Worm (Caenorhabditis elegans) whole organism, early embryonic: ENCODE results near the gene gro-1.

ENCODE experiments used
- flt-1 ChIP-seq: fragments of 200-800 bp; sonication (Bioruptor generic); IDR thresholded peaks from 2 replicates; pipeline ENCODE4 v1.3.6; 2022; ENCODE audit warnings: missing genetic modification characterization, missing compliant biosample characterization
- hnd-1 ChIP-seq: sonication (generic microtip); optimal IDR thresholded peaks from 2 replicates; lab custom pipeline; 2016; ENCODE audit warnings: missing genetic modification characterization, missing compliant biosample characterization
- pes-1 ChIP-seq: fragments of 200-800 bp; sonication (Bioruptor generic); IDR thresholded peaks from 2 replicates; pipeline ENCODE4 v1.3.6; 2022; ENCODE audit warnings: missing genetic modification reagents, missing genetic modification characterization, missing compliant biosample characterization

DNA sequence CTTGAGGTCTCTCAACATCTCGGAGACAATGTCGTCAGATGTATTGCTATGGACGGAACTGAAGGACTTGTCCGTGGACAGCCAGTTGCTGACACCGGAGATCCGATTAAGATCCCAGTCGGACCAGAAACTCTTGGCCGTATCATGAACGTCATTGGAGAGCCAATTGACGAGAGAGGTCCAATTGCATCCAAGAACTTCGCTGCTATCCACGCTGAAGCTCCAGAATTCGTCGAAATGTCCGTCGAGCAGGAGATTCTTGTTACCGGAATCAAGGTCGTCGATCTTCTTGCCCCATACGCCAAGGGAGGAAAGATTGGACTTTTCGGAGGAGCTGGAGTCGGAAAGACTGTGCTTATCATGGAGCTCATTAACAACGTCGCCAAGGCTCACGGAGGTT lies 36.1 kb upstream of the gro-1 start:
- TF ChIP-seq pes-1 (GFP tag; lab: Robert Waterston, UW) = no peak
- no peak for TF ChIP-seq hnd-1 (tag; lab: Kevin White, UChicago)
- TF ChIP-seq flt-1 = no peak
